Fruit fly (Drosophila melanogaster): ENCODE results near the gene CG17294.

CG17294 gene

DNA sequence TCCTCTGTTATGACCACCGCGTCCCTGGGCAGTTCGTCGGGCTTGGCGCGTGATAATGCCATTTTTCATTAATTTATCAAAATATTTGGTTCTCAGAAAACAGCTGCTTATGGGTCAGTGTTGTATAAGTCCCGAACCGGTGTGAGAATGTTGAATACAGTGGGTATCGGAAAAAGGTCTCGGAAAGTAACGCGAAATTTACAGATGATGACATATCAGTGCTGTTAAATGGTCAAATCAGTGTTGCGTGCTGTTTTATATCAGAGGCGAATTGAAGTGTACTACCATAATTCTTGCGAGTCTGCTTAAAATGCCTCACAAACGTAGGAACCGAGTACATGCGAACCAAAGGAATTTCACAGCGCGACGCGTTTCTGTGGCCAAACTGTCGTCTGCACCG is 5.8 kb downstream of the CG17294 start, which contains the start of the genes CG13392 and Rcd4 (continued):
- TF ChIP-seq ac (GFP tag; optimal IDR thresholded peaks at IDR 0.05) (no peak), mirr (GFP tag; optimal IDR thresholded peaks at IDR 0.05) (peak; percentile 65), ken (GFP tag; IDR thresholded peaks at IDR 0.05) (peak; percentile 71), fd3F (GFP tag; optimal IDR thresholded peaks at IDR 0.05) (peak; percentile 16), Tbp (GFP tag; optimal IDR thresholded peaks at IDR 0.05) (no peak), scrt (GFP tag; optimal IDR thresholded peaks at IDR 0.05) (peak; percentile 41), CG12769 (tag; optimal IDR thresholded peaks at IDR 0.05) (peak; percentile 72), CG31388 (GFP tag; optimal IDR thresholded peaks at IDR 0.05) (no peak), Trl (optimal IDR thresholded peaks at IDR 0.05) (no peak), Trl (GFP tag; optimal IDR thresholded peaks at IDR 0.05) (peak; percentile 75), B-H2 (GFP tag; optimal IDR thresholded peaks at IDR 0.05) (peak; percentile 76), tll (GFP tag; optimal IDR thresholded peaks at IDR 0.05) (no peak), gce (GFP tag; IDR thresholded peaks at IDR 0.05) (no peak), CG6689 (GFP tag; IDR thresholded peaks at IDR 0.05) (0 out of 2 replicates have a peak, but pooled peaks have one; percentile 27), knrl (GFP tag; IDR thresholded peaks at IDR 0.05; ENCODE audit: partially characterized antibody) (peak; percentile 51; the same call in 2 of the 3 replicates), sc (optimal IDR thresholded peaks at IDR 0.05) (no peak), sc (GFP tag; optimal IDR thresholded peaks at IDR 0.05) (no peak), Camta (GFP tag; optimal IDR thresholded peaks at IDR 0.05) (peak; percentile 59), grn (GFP tag; optimal IDR thresholded peaks at IDR 0.05) (no peak), hth (optimal IDR thresholded peaks at IDR 0.05) (no peak), CG6854 (GFP tag; optimal IDR thresholded peaks at IDR 0.05) (no peak), CG10959 (GFP tag; IDR thresholded peaks at IDR 0.05) (no peak; the same call in 1 of the 2 replicates), gsb-n (tag; optimal IDR thresholded peaks at IDR 0.05) (peak; percentile 21), CG4707 (GFP tag; optimal IDR thresholded peaks at IDR 0.05) (peak; percentile 83), HLH54F (GFP tag; optimal IDR thresholded peaks at IDR 0.05) (peak; percentile 81), Ets65A (GFP tag) (peak; percentile 97), Hsf (GFP tag; optimal IDR thresholded peaks at IDR 0.05) (peak; percentile 65), CG17829 (tag; optimal IDR thresholded peaks at IDR 0.05) (peak; percentile 70), dan (GFP tag; IDR thresholded peaks at IDR 0.05) (no peak), CG11696 (GFP tag; IDR thresholded peaks at IDR 0.05) (no peak), lmd (GFP tag; IDR thresholded peaks at IDR 0.05) (peak; percentile 38; the same call in 1 of the 2 replicates), nmo (GFP tag; optimal IDR thresholded peaks at IDR 0.05) (peak; percentile 51), Elba2 (GFP tag; optimal IDR thresholded peaks at IDR 0.05) (no peak), slou (GFP tag; optimal IDR thresholded peaks at IDR 0.05) (peak; percentile 10), trh (GFP tag; optimal IDR thresholded peaks at IDR 0.05) (no peak), CG7786 (GFP tag; optimal IDR thresholded peaks at IDR 0.05) (peak; percentile 88), ato (GFP tag; IDR thresholded peaks at IDR 0.05; ENCODE audit: partially characterized antibody) (peak; percentile 61; the same call in 1 of the 2 replicates), CkIIα-i1 (GFP tag; IDR thresholded peaks at IDR 0.05) (no peak), Kr (GFP tag; optimal IDR thresholded peaks at IDR 0.05) (no peak), D (optimal IDR thresholded peaks at IDR 0.05) (no peak), D (GFP tag; optimal IDR thresholded peaks at IDR 0.05) (no peak), CG6654 (GFP tag; optimal IDR thresholded peaks at IDR 0.05) (peak; percentile 1), E2f2 (GFP tag; IDR thresholded peaks at IDR 0.05) (peak; percentile 56), CG4404 (GFP tag; IDR thresholded peaks at IDR 0.05) (peak; percentile 48; the same call in 1 of the 2 replicates), peb (GFP tag; IDR thresholded peaks at IDR 0.05) (no peak), Spps (tag; optimal IDR thresholded peaks at IDR 0.05) (no peak), tio (GFP tag; optimal IDR thresholded peaks at IDR 0.05) (no peak), CG7839 (tag; optimal IDR thresholded peaks at IDR 0.05) (peak; percentile 36), sr (GFP tag; IDR thresholded peaks at IDR 0.05) (no peak), kni (GFP tag; optimal IDR thresholded peaks at IDR 0.05) (peak; percentile 64), CG6683 (GFP tag; optimal IDR thresholded peaks at IDR 0.05) (peak; percentile 32), ssp (GFP tag; IDR thresholded peaks at IDR 0.05) (peak; percentile 32; the same call in 1 of the 2 replicates), CG9932 (GFP tag; IDR thresholded peaks at IDR 0.05) (peak; percentile 90)
